Worm (Caenorhabditis elegans) whole organism, young adult: Measurements from ENCODE around the gene C45G7.13.

Experiments
- C17E4.6 ChIP-seq: fragments of 200-800 bp; sonication (Bioruptor generic); IDR thresholded peaks from 2 replicates; pipeline ENCODE4 v1.3.6; 2022; ENCODE audit warnings: missing genetic modification reagents, missing genetic modification characterization, missing compliant biosample characterization
- D2030.7 ChIP-seq: fragments of 200-800 bp; sonication (Bioruptor generic); IDR thresholded peaks from 2 replicates; pipeline ENCODE4 v1.3.6; 2022; ENCODE audit warnings: missing genetic modification reagents, missing genetic modification characterization, missing compliant biosample characterization
- F10E7.11 ChIP-seq: sonication (generic microtip); optimal IDR thresholded peaks from 2 replicates; lab custom pipeline; 2017; ENCODE audit warnings: mild to moderate bottlenecking, missing genetic modification characterization, moderate library complexity, missing compliant biosample characterization
- F22D6.2 ChIP-seq: sonication (generic microtip); optimal IDR thresholded peaks from 2 replicates; lab custom pipeline; 2016; ENCODE audit warnings: mild to moderate bottlenecking, missing genetic modification characterization, missing compliant biosample characterization
- F33H1.4 ChIP-seq: fragments of 200-800 bp; sonication (Bioruptor generic); IDR thresholded peaks from 2 replicates; pipeline ENCODE4 v1.3.6; 2022; ENCODE audit warnings: missing genetic modification reagents, missing genetic modification characterization, missing compliant biosample characterization
- F57C9.4 ChIP-seq: sonication (generic microtip); optimal IDR thresholded peaks from 2 replicates; lab custom pipeline; 2017; ENCODE audit warnings: mild to moderate bottlenecking, missing genetic modification characterization, missing compliant biosample characterization
- akir-1 ChIP-seq: fragments of 200-800 bp; sonication (Bioruptor generic); optimal IDR thresholded peaks from 2 replicates; lab custom pipeline; 2018; ENCODE audit warnings: mild to moderate bottlenecking, missing genetic modification characterization, moderate library complexity, missing compliant biosample characterization
- ama-1 ChIP-seq, 3 experiments: fragments of 150-350 bp in 1 of 3; sonication (generic microtip) in 2 of 3; optimal IDR thresholded peaks; 2 replicates each; lab custom pipeline; 2014 to 2018; ENCODE audit warnings: missing biosample characterization in 2 of 3, missing genetic modification characterization in 2 of 3, missing genetic modification reagents in 2 of 3
- aptf-2 ChIP-seq: fragments of 200-800 bp; sonication (Bioruptor generic); conservative IDR thresholded peaks from 2 replicates; pipeline ENCODE4 v1.3.6; 2022; ENCODE audit warnings: missing genetic modification reagents, missing genetic modification characterization, missing compliant biosample characterization
- aptf-3 ChIP-seq: fragments of 200-800 bp; sonication (Bioruptor generic); IDR thresholded peaks from 2 replicates; pipeline ENCODE4 v1.3.6; 2022; ENCODE audit warnings: missing genetic modification characterization, missing compliant biosample characterization
- attf-3 ChIP-seq: fragments of 200-800 bp; sonication (Bioruptor generic); conservative IDR thresholded peaks from 2 replicates; pipeline ENCODE4 v1.3.6; 2022; ENCODE audit warnings: missing genetic modification reagents, missing genetic modification characterization, missing compliant biosample characterization
- attf-5 ChIP-seq: fragments of 200-800 bp; sonication (Bioruptor generic); optimal IDR thresholded peaks from 2 replicates; lab custom pipeline; 2018; ENCODE audit warnings: mild to moderate bottlenecking, missing genetic modification characterization, missing compliant biosample characterization
- ccch-3 ChIP-seq: fragments of 200-800 bp; sonication (Bioruptor generic); optimal IDR thresholded peaks from 2 replicates; lab custom pipeline; 2018; ENCODE audit warnings: mild to moderate bottlenecking, missing genetic modification characterization, missing compliant biosample characterization
- cebp-1 ChIP-seq, 2 experiments: fragments of 200-800 bp in 1 of 2; sonication (Bioruptor generic) in 1 of 2; sonication (generic microtip) in 1 of 2; IDR thresholded peaks in 1 of 2; optimal IDR thresholded peaks in 1 of 2; 2 replicates each; pipeline versions ENCODE4 v1.3.6 to Lab custom; 2017 to 2022; ENCODE audit warnings: missing compliant biosample characterization in 2 of 2, missing genetic modification characterization in 2 of 2, mild to moderate bottlenecking in 1 of 2, missing genetic modification reagents in 1 of 2, moderate library complexity in 1 of 2
- cebp-2 ChIP-seq: fragments of 200-800 bp; sonication (Bioruptor generic); IDR thresholded peaks from 2 replicates; pipeline ENCODE4 v1.3.6; 2022; ENCODE audit warnings: missing genetic modification characterization, missing compliant biosample characterization
- ceh-58 ChIP-seq: fragments of 200-800 bp; sonication (Bioruptor generic); IDR thresholded peaks from 2 replicates; pipeline ENCODE4 v1.3.6; 2022; ENCODE audit warnings: missing genetic modification characterization, missing compliant biosample characterization
- ceh-79 ChIP-seq: sonication (generic microtip); optimal IDR thresholded peaks from 2 replicates; lab custom pipeline; 2017; ENCODE audit warnings: mild to moderate bottlenecking, missing genetic modification characterization, missing compliant biosample characterization
- chd-7 ChIP-seq: sonication (generic microtip); optimal IDR thresholded peaks from 2 replicates; lab custom pipeline; 2016; ENCODE audit warnings: mild to moderate bottlenecking, missing genetic modification characterization, moderate library complexity, missing compliant biosample characterization
- dpl-1 ChIP-seq: fragments of 150-350 bp; optimal IDR thresholded peaks from 2 replicates; lab custom pipeline; 2014; ENCODE audit warnings: missing biosample characterization, missing genetic modification reagents, missing genetic modification characterization
- egl-44 ChIP-seq: fragments of 200-800 bp; sonication (Bioruptor generic); IDR thresholded peaks from 2 replicates; pipeline ENCODE4 v1.3.6; 2022; ENCODE audit warnings: missing genetic modification reagents, missing genetic modification characterization, missing compliant biosample characterization
- egrh-3 ChIP-seq: fragments of 200-800 bp; sonication (Bioruptor generic); IDR thresholded peaks from 2 replicates; pipeline ENCODE4 v1.3.6; 2022; ENCODE audit warnings: missing genetic modification reagents, missing genetic modification characterization, missing compliant biosample characterization
- hmg-20 ChIP-seq: fragments of 200-800 bp; sonication (Bioruptor generic); IDR thresholded peaks from 2 replicates; pipeline ENCODE4 v1.3.6; 2022; ENCODE audit warnings: missing genetic modification reagents, missing genetic modification characterization, missing compliant biosample characterization
- hrde-1 ChIP-seq: sonication (generic microtip); optimal IDR thresholded peaks from 2 replicates; lab custom pipeline; 2016; ENCODE audit warnings: missing genetic modification characterization, mild to moderate bottlenecking, missing compliant biosample characterization, moderate library complexity, missing genotype, missing genetic modification reagents, borderline replicate concordance
- let-607 ChIP-seq, 2 experiments: fragments of 200-800 bp in 1 of 2; sonication (Bioruptor generic) in 1 of 2; sonication (generic microtip) in 1 of 2; optimal IDR thresholded peaks; 2 replicates each; lab custom pipeline; 2016 to 2018; ENCODE audit warnings: mild to moderate bottlenecking in 2 of 2, missing compliant biosample characterization in 2 of 2, missing genetic modification characterization in 2 of 2, moderate library complexity in 2 of 2, missing genotype in 1 of 2
- lin-26 ChIP-seq: fragments of 200-800 bp; sonication (Bioruptor generic); IDR thresholded peaks from 2 replicates; pipeline ENCODE4 v1.3.6; 2022; ENCODE audit warnings: missing genetic modification reagents, missing genetic modification characterization, missing compliant biosample characterization
- lin-40 ChIP-seq: sonication (generic microtip); optimal IDR thresholded peaks from 2 replicates; lab custom pipeline; 2016; ENCODE audit warnings: missing genetic modification characterization, mild to moderate bottlenecking, missing compliant biosample characterization, missing genotype, missing genetic modification reagents
- lir-1 ChIP-seq: fragments of 200-800 bp; sonication (Bioruptor generic); conservative IDR thresholded peaks from 2 replicates; pipeline ENCODE4 v1.3.6; 2022; ENCODE audit warnings: missing genetic modification reagents, missing genetic modification characterization, missing compliant biosample characterization
- madf-10 ChIP-seq: sonication (generic microtip); optimal IDR thresholded peaks from 2 replicates; lab custom pipeline; 2016; ENCODE audit warnings: mild to moderate bottlenecking, missing genetic modification characterization, missing compliant biosample characterization
- madf-6 ChIP-seq: fragments of 200-800 bp; sonication (Bioruptor generic); IDR thresholded peaks from 2 replicates; pipeline ENCODE4 v1.3.6; 2022; ENCODE audit warnings: missing genetic modification reagents, missing genetic modification characterization, missing compliant biosample characterization
- mel-28 ChIP-seq: sonication (generic microtip); optimal IDR thresholded peaks from 2 replicates; lab custom pipeline; 2016; ENCODE audit warnings: borderline replicate concordance, mild to moderate bottlenecking, missing genetic modification characterization, missing compliant biosample characterization
- mes-4 ChIP-seq: sonication (generic microtip); optimal IDR thresholded peaks from 2 replicates; lab custom pipeline; 2016; ENCODE audit warnings: missing genotype, missing genetic modification characterization, missing compliant biosample characterization
- nhr-179 ChIP-seq: sonication (generic microtip); optimal IDR thresholded peaks from 2 replicates; lab custom pipeline; 2016; ENCODE audit warnings: mild to moderate bottlenecking, missing genetic modification characterization, missing compliant biosample characterization
- nhr-80 ChIP-seq: sonication (generic microtip); optimal IDR thresholded peaks from 2 replicates; lab custom pipeline; 2016; ENCODE audit warnings: missing genetic modification characterization, missing compliant biosample characterization
- rec-8 ChIP-seq, 2 experiments: sonication (generic microtip); optimal IDR thresholded peaks; 2 replicates each; lab custom pipeline; 2016; ENCODE audit warnings: mild to moderate bottlenecking in 2 of 2, missing genetic modification characterization in 2 of 2, missing genetic modification reagents in 2 of 2, missing genotype in 2 of 2, missing biosample characterization in 1 of 2, missing compliant biosample characterization in 1 of 2, moderate library complexity in 1 of 2
- repo-1 ChIP-seq: sonication (generic microtip); optimal IDR thresholded peaks from 2 replicates; lab custom pipeline; 2017; ENCODE audit warnings: mild to moderate bottlenecking, missing genetic modification characterization, missing compliant biosample characterization
- rpc-1 ChIP-seq, 2 experiments: fragments of 150-350 bp in 1 of 2; sonication (generic microtip) in 1 of 2; optimal IDR thresholded peaks; 2 replicates each; lab custom pipeline; 2014 to 2018; ENCODE audit warnings: missing biosample characterization in 1 of 2, missing genetic modification characterization in 1 of 2, missing genetic modification reagents in 1 of 2, missing genotype in 1 of 2
- snpc-1.1 ChIP-seq: sonication (generic microtip); optimal IDR thresholded peaks from 2 replicates; lab custom pipeline; 2017; ENCODE audit warnings: missing genetic modification characterization, mild to moderate bottlenecking, missing compliant biosample characterization, antibody characterized with exemption, moderate library complexity, missing genotype, missing genetic modification reagents; ENCODE audit not compliant: insufficient read depth
- somi-1 ChIP-seq: fragments of 200-800 bp; sonication (Bioruptor generic); optimal IDR thresholded peaks from 2 replicates; lab custom pipeline; 2018; ENCODE audit warnings: mild to moderate bottlenecking, missing genetic modification characterization, missing compliant biosample characterization
- sptf-2 ChIP-seq: fragments of 200-800 bp; sonication (Bioruptor generic); optimal IDR thresholded peaks from 2 replicates; lab custom pipeline; 2018; ENCODE audit warnings: mild to moderate bottlenecking, missing genetic modification characterization, missing compliant biosample characterization
- tbx-9 ChIP-seq: sonication (generic microtip); optimal IDR thresholded peaks from 2 replicates; lab custom pipeline; 2016; ENCODE audit warnings: borderline replicate concordance, missing genetic modification characterization, inconsistent platforms, missing compliant biosample characterization
- unc-130 ChIP-seq: sonication (generic microtip); optimal IDR thresholded peaks from 2 replicates; lab custom pipeline; 2016; ENCODE audit warnings: missing genetic modification reagents, missing genetic modification characterization, missing compliant biosample characterization

C45G7.13 gene

DNA sequence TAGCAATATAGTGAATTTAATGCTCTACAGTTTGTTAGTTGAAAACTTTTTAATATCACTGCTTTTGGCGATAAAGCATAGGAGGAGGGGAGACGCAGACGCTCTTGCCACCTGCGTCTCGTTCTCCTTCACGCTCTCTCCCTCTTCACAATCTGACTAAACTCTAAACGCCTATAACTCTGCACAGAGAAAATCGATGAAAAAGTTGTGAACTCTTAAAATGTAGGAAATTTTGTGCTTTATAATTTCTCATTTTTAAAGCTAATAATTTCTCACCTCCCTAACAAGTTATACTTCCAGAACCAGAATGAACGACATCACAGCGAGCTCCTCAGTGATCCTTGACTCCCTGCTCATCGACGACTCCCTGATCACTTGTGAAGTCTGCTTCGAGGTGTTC lies 18.4 kb downstream of the C45G7.13 start, which contains the start of gene C45G7.4 (continued):
- TF ChIP-seq cebp-1 (GFP tag; IDR thresholded peaks at IDR 0.05; lab: Robert Waterston, UW) (no peak), cebp-1 (tag; optimal IDR thresholded peaks at IDR 0.05; lab: Kevin White, UChicago) (no peak), C17E4.6 (no peak), attf-3 (GFP tag; lab: Robert Waterston, UW) (no peak)

DNA sequence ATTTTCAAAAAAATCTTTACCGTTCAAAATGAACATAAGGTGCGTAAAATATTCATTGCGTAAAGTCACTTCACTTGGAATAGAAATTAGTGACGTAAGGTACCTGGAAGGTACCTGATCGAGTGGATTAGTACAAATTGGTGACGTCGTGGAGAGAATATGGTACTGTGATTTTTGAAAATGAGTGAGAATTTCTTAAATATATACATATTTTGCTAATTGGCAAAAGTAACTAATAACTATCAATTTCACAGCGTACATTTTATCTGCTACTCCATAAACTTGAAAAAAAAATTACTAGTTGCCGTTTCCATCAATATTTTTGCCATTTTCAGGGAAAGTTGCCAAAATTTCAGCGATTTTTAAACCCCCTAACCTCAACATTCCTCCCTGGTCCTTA lies 34.4 kb downstream of the C45G7.13 start:
- no peak for TF ChIP-seq mes-4 (tag; lab: Kevin White, UChicago)
- no peak for TF ChIP-seq mel-28 (tag; lab: Kevin White, UChicago)
- no peak for TF ChIP-seq lin-26 (GFP tag; lab: Robert Waterston, UW)
- TF ChIP-seq unc-130, result no peak
- TF ChIP-seq dpl-1 (GFP tag; lab: Kevin White, UChicago), result no peak
- no peak for TF ChIP-seq hrde-1 (tag; lab: Kevin White, UChicago)
- TF ChIP-seq ceh-58 (GFP tag; lab: Robert Waterston, UW), result no peak
- no peak for TF ChIP-seq madf-6
- TF ChIP-seq lin-40 (tag; lab: Kevin White, UChicago), result no peak
- TF ChIP-seq madf-10, result no peak
- no peak for TF ChIP-seq sptf-2 (GFP tag; lab: Kevin White, UChicago)
- TF ChIP-seq, all 124 proteins: peak for 0

DNA sequence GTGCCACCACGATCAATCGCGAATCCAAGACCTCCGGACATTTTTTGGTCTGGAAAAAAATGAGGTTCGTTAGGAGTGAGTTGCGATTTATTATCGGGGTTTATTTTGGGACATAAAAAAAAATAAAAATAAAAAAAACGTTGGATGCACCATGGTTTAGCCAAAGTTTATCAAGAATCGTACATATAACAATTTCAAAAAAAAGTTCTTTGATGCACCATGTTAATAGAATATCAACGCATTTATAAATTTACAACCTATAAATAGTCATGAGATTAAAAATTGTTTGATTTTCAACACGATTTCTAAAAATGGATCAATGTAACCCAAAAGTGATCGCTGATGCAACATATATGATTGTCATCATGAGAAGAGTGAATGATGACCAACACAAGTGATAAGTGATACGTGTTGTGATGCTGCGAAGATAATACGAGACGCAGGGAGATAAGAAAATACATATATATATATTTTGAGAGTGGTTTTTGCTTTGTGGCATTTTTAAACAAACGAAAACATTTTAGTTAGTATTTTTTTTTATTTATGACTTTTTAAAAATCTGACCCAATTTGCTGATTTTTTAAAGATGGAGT lies 38.7 kb downstream of the C45G7.13 start, which contains the start of gene Y38F2AR.12:
TSS of gene Y38F2AR.12 (minus strand) at position 51 of the 593 bp plus-strand sequence.
- TF ChIP-seq ccch-3 (GFP tag; lab: Kevin White, UChicago), result no peak
- peak; percentile 33 for TF ChIP-seq nhr-80 (tag; lab: Kevin White, UChicago)
- no peak for TF ChIP-seq aptf-2
- no peak for TF ChIP-seq attf-5 (GFP tag; lab: Kevin White, UChicago)
- no peak for TF ChIP-seq chd-7
- no peak for TF ChIP-seq tbx-9 (tag; lab: Kevin White, UChicago)
- no peak for TF ChIP-seq nhr-179 (tag; lab: Kevin White, UChicago)
- TF ChIP-seq F22D6.2, result no peak
- peak in 1 of 2 experiments; percentile 5 for TF ChIP-seq let-607 (tag; optimal IDR thresholded peaks at IDR 0.05; lab: Kevin White, UChicago)

DNA sequence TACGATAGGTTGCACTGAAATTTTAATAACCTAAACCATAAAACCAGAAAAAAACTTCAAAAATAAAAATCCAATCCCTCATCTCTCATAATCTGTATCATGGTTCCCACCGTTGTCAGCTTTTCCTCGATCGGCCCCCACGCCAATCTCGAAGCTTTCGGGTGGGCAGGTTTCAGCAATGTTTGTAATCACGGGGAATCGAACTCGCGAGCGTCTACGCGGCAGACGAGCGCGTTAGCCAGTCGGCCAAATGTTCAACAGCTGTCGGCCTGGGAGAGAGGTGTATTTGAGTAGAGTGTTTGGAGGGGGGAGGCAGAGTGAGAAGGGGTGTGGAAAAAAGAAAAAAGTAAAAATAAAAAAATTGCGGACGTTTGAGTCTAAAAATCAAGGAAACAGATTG lies 42.7 kb downstream of the C45G7.13 start:
- TF ChIP-seq ama-1 (optimal IDR thresholded peaks at IDR 0.05; lab: Kevin White, UChicago) (no peak), ama-1 (GFP tag; optimal IDR thresholded peaks at IDR 0.05; lab: Kevin White, UChicago) (peak; percentile 71 to 87), snpc-1.1 (tag; lab: Kevin White, UChicago) (peak; percentile 44), aptf-3 (GFP tag; lab: Robert Waterston, UW) (peak; percentile 70; the same call in 1 of the 2 replicates), rec-8 (tag; optimal IDR thresholded peaks at IDR 0.05; lab: Kevin White, UChicago) (peak; percentile 30 to 55), egl-44 (GFP tag; lab: Robert Waterston, UW) (peak; percentile 92), rpc-1 (optimal IDR thresholded peaks at IDR 0.05; lab: Kevin White, UChicago) (peak; percentile 93), rpc-1 (tag; optimal IDR thresholded peaks at IDR 0.05; lab: Kevin White, UChicago) (peak; percentile 90), lir-1 (0 out of 2 replicates have a peak, but pooled peaks have one; percentile 48), F33H1.4 (GFP tag; lab: Robert Waterston, UW) (peak; percentile 66), ceh-58 (GFP tag; lab: Robert Waterston, UW) (no peak), F10E7.11 (tag; lab: Kevin White, UChicago) (no peak), D2030.7 (GFP tag; lab: Robert Waterston, UW) (peak; percentile 92), hmg-20 (GFP tag; lab: Robert Waterston, UW) (peak; percentile 66; the same call in 1 of the 2 replicates), repo-1 (tag; lab: Kevin White, UChicago) (peak; percentile 83), attf-5 (GFP tag; lab: Kevin White, UChicago) (peak; percentile 65), somi-1 (GFP tag; lab: Kevin White, UChicago) (peak; percentile 54), cebp-2 (GFP tag; lab: Robert Waterston, UW) (0 out of 2 replicates have a peak, but pooled peaks have one; percentile 65), F57C9.4 (tag; lab: Kevin White, UChicago) (no peak), ceh-79 (peak; percentile 60), madf-6 (peak; percentile 55; the same call in 1 of the 2 replicates), egrh-3 (GFP tag; lab: Robert Waterston, UW) (peak; percentile 73), akir-1 (no peak)
